Fruit fly (Drosophila melanogaster): Measurements from ENCODE around the gene hook.

- TF ChIP-seq ttk (optimal IDR thresholded peaks at IDR 0.05) = no peak
- TF ChIP-seq insv (optimal IDR thresholded peaks at IDR 0.05) = no peak
- TF ChIP-seq psq (optimal IDR thresholded peaks at IDR 0.05) = no peak
- no peak for TF ChIP-seq h (optimal IDR thresholded peaks at IDR 0.05)
These were observed 51.8 kb downstream of the hook start for dm6 chr2L:18981484-18981883.

All from Kc167 (cell line).